Worm (Caenorhabditis elegans): ENCODE results near the gene hpo-34.

- TF ChIP-seq lin-11 (tag; optimal IDR thresholded peaks at IDR 0.05) (no peak), dmd-4 (tag; optimal IDR thresholded peaks at IDR 0.05; ENCODE audit: borderline replicate concordance) (no peak), nhr-11 (tag; optimal IDR thresholded peaks at IDR 0.05) (no peak)
Observed at ce11 chrX:11523704-11524103, 4.8 kb upstream of the hpo-34 start.
